Worm (Caenorhabditis elegans) whole organism, midembryonic: ENCODE results near the gene srsx-37.
"Not testable (repeated sequence)": the region's sequence is repeated elsewhere in the genome, so short reads cannot be mapped to it uniquely, and the experiment has no call there.

Source experiments
- T22C8.4 ChIP-seq: fragments of 200-800 bp; sonication (Bioruptor generic); IDR thresholded peaks from 2 replicates; pipeline ENCODE4 v1.3.6; 2022; ENCODE audit warnings: missing genetic modification characterization, missing compliant biosample characterization
- cog-1 ChIP-seq: sonication (generic microtip); optimal IDR thresholded peaks from 2 replicates; lab custom pipeline; 2016; ENCODE audit warnings: missing genetic modification characterization, missing compliant biosample characterization
- flt-1 ChIP-seq: fragments of 200-800 bp; sonication (Bioruptor generic); IDR thresholded peaks from 2 replicates; pipeline ENCODE4 v1.3.6; 2022; ENCODE audit warnings: missing genetic modification characterization, missing compliant biosample characterization
- klf-2 ChIP-seq: fragments of 200-800 bp; sonication (Bioruptor generic); conservative IDR thresholded peaks from 2 replicates; pipeline ENCODE4 v1.3.6; 2022; ENCODE audit warnings: missing genetic modification reagents, missing genetic modification characterization, missing compliant biosample characterization
- med-1 ChIP-seq: sonication (generic microtip); optimal IDR thresholded peaks from 2 replicates; lab custom pipeline; 2017; ENCODE audit warnings: missing genetic modification characterization, mild to moderate bottlenecking, missing compliant biosample characterization, antibody characterized with exemption, missing genetic modification reagents; ENCODE audit not compliant: insufficient read depth
- ref-1 ChIP-seq: fragments of 200-800 bp; sonication (Bioruptor generic); conservative IDR thresholded peaks from 2 replicates; pipeline ENCODE4 v1.3.6; 2022; ENCODE audit warnings: missing genetic modification reagents, missing genetic modification characterization, missing compliant biosample characterization
- tab-1 ChIP-seq: fragments of 200-800 bp; sonication (Bioruptor generic); IDR thresholded peaks from 2 replicates; pipeline ENCODE4 v1.3.6; 2022; ENCODE audit warnings: missing genetic modification characterization, missing compliant biosample characterization
- ztf-23 ChIP-seq: fragments of 200-800 bp; sonication (Bioruptor generic); IDR thresholded peaks from 2 replicates; pipeline ENCODE4 v1.3.6; 2022; ENCODE audit warnings: missing genetic modification reagents, missing genetic modification characterization, missing compliant biosample characterization
- ztf-29 ChIP-seq: fragments of 200-800 bp; sonication (Bioruptor generic); IDR thresholded peaks from 2 replicates; pipeline ENCODE4 v1.3.6; 2022; ENCODE audit warnings: missing genetic modification reagents, missing genetic modification characterization, missing compliant biosample characterization

The srsx-37 gene

DNA sequence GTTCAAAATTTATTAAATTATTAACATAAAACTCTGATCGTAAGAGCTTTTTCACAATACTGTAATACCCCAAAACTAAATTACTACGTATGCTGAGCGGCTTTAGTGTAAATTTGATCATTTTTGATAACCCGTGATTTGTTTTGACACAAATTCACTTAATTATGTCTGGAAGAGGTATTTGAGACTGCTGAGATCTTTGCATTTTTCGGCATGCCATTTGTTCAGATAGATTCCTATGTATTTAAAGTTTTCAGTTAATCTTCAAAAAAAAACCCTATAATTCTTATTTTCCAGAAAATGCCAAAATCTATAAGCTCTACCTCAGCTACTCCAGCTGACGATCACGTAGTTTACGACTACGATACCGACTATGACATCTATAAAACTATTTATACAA is 28.7 kb downstream of the srsx-37 start, which contains the start of gene srw-15:
srw-15 (plus strand) TSS at position 301 of the 400 bp plus-strand sequence.
- TF ChIP-seq tab-1 (GFP tag; lab: Robert Waterston, UW) (no peak), ref-1 (no peak), med-1 (GFP tag; lab: Kevin White, UChicago) (no peak), ztf-29 (GFP tag; lab: Robert Waterston, UW) (no peak)

DNA sequence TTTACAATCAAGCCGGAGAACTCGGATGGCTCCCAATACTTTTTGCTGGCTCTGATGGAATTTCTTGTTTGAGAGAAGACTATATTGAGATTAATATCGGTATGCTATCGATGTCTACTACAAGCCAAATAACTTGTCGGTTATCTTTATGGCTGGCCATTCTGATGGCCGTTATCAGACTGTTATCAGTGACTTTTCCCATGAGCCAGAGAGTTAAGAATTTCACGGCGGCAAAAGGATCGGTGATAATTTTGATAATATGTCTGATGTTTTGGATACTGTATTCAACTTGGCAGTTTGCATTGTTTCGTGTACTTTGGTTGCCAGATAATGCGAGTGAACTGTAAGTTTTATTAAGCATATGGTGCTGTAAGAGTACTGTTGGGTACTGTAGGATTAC is 32.7 kb downstream of the srsx-37 start:
- no peak for TF ChIP-seq cog-1
- no peak for TF ChIP-seq med-1 (GFP tag; lab: Kevin White, UChicago)
- no peak for TF ChIP-seq ref-1
- no peak for TF ChIP-seq flt-1 (GFP tag; lab: Robert Waterston, UW)
- no peak for TF ChIP-seq ztf-29 (GFP tag; lab: Robert Waterston, UW)
- no peak for TF ChIP-seq klf-2 (GFP tag; lab: Robert Waterston, UW)
- no peak for TF ChIP-seq tab-1 (GFP tag; lab: Robert Waterston, UW)
- TF ChIP-seq ztf-23 (GFP tag; lab: Robert Waterston, UW) = no peak
- no peak for TF ChIP-seq T22C8.4 (GFP tag; lab: Robert Waterston, UW)

DNA sequence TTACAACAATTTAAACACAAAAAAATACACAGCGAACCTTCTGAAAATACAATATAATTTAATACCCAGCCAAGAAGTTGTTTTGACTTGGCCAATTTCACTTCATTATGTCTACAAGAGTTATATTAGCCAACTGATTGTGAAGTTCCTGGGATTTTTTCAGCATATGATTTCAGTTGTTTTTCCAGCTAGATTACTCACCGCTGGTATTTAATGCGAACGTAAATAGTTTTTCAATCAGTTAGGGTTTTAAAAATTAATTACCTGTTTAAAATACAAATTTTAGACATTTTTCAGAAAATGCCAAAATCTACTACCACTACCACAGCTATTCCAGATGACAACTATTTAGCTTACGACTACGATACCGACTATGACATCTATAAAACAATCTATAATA is 33.3 kb downstream of the srsx-37 start, which contains the start of gene srw-14:
srw-14 (plus strand) TSS at position 301 of the 400 bp plus-strand sequence.
- TF ChIP-seq flt-1 (GFP tag; lab: Robert Waterston, UW) = no peak

DNA sequence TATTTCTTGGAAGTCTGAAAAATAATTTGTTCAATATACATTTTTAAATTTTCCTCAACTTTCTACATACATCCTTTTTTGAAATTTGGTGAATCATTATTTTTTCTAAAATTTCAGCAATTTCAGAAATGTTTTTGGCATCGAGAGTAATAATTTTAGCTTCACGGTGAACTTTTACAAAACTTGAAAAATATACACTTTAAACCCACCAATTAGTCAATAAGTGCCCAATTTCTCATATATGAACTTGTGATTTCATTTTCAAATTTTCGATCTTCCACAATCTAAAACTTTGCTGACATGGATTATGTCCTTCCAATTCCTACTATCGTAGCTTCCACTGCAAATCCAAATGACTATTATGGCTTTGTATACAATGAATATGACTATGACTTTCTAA is 35.3 kb downstream of the srsx-37 start, which contains the start of gene srw-24:
srw-24 (plus strand) TSS at position 301 of the 400 bp plus-strand sequence.
- no peak for TF ChIP-seq ztf-23 (GFP tag; lab: Robert Waterston, UW)
- TF ChIP-seq tab-1 (GFP tag; lab: Robert Waterston, UW) = no peak

DNA sequence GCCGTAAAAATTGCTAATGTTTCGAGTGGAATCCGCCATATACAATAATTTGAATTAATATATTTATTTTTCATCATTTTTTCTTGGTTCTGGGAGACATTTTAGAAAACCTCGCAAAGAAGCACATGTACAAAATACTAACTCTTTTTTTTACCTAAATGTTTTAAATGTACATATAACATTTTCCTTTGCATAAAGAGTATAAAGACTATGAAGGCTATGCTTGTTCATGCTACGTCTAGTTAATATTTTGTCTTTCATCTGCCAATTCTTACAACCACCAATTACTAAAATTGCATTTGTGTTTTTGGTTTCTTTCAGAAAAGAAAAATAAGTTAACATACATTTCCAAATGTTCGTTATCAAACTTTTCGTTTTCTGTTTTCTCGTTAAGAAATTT is 37.6 kb downstream of the srsx-37 start, which contains the start of gene irld-25:
irld-25 (plus strand) TSS at position 301 of the 400 bp plus-strand sequence.
- no peak for TF ChIP-seq flt-1 (GFP tag; lab: Robert Waterston, UW)
- no peak for TF ChIP-seq T22C8.4 (GFP tag; lab: Robert Waterston, UW)
- no peak for TF ChIP-seq cog-1
- TF ChIP-seq ztf-29 (GFP tag; lab: Robert Waterston, UW) = no peak
- no peak for TF ChIP-seq tab-1 (GFP tag; lab: Robert Waterston, UW)
- no peak for TF ChIP-seq ref-1
- TF ChIP-seq med-1 (GFP tag; lab: Kevin White, UChicago) = no peak

DNA sequence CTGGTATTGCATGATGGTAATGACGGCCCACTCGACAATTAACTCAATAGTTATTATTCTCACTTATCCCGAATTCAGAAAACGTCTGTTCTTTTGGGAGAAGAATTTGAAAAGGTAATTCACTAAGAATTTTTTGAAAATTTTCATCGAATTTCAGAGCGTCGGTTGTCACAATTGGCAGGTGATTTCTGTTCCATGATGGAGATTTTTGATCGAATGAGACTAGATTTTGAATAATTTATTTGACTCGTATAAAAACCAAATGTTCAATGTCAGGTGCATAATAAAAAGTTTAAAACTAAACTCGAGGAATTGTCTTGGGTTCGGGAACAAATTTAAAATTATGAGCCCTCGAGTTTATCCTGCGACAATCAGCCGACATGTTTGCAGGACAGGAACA is 42.2 kb downstream of the srsx-37 start, which contains the start of gene sri-25:
sri-25 (plus strand) TSS at position 301 of the 400 bp plus-strand sequence.
- TF ChIP-seq med-1 (GFP tag; lab: Kevin White, UChicago) (no peak), cog-1 (no peak), ztf-23 (GFP tag; lab: Robert Waterston, UW) (no peak), flt-1 (GFP tag; lab: Robert Waterston, UW) (no peak), tab-1 (GFP tag; lab: Robert Waterston, UW) (no peak), klf-2 (GFP tag; lab: Robert Waterston, UW) (no peak), T22C8.4 (GFP tag; lab: Robert Waterston, UW) (no peak), ref-1 (no peak), ztf-29 (GFP tag; lab: Robert Waterston, UW) (no peak)

DNA sequence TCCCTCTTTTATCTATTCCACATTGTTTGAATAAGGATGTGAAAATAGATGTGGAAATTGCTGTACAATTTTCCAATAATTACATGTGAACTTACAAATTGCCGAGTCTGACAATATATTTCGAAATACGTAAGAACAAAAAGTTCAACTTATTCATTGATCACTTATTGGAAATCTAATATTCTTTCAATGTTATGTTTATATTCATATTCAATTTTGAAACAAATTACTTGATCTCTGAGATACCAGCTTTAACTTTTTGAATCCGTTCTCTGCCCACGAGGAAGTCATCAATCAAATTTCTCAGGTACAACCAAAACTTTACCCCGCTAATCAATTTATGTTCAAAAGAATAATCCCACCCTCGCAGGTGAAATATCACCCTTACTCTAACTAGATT is 43.8 kb downstream of the srsx-37 start, which contains the start of gene sri-26:
sri-26 (plus strand) TSS at position 301 of the 400 bp plus-strand sequence.
- TF ChIP-seq ref-1; T22C8.4 (GFP tag; lab: Robert Waterston, UW); klf-2 (GFP tag; lab: Robert Waterston, UW): not testable (repeated sequence)

DNA sequence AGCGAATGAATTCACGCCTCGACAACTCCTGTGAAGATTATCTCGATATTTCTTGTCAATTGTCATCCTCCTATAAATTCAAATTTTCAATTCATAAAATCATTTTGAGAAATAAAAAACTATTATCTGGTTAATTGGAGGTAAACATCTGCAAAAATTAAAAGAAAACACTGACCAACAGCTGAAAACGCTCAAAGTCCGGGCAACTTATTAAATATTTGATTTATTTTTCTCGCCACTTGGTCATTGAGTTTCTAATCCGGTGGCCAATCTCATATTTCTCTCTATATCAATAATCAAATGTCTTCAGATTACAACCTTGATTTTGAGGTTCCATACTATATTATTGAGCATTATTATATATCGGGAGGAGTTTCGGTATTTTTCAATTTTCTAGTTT is 47.1 kb downstream of the srsx-37 start, which contains the start of gene sri-24:
sri-24 (plus strand) TSS at position 301 of the 400 bp plus-strand sequence.
- TF ChIP-seq tab-1 (GFP tag; lab: Robert Waterston, UW); flt-1 (GFP tag; lab: Robert Waterston, UW); ref-1: not testable (repeated sequence)

DNA sequence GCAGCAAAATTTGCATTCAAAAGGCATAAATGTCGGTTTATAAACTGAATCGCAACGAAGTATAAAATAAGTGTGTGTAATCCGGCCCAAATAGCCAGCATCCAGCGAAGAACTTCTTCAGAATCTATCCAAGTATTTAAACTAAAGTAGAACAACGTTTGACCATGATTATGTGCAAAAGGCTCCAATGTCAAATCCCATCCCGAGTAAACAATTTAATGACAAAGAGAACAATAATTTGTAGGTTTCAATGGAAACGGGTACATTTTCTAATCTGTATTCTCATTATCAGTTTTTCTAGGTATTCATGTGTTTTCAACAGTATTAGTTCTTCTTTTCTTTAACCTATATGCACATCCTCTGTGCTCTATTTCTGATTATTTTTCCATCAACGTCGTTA is 51.3 kb downstream of the srsx-37 start, which contains the start of gene C41G6.12:
C41G6.12 (minus strand) TSS at position 101 of the 400 bp plus-strand sequence.
- not testable (repeated sequence) for TF ChIP-seq T22C8.4 (GFP tag; lab: Robert Waterston, UW); klf-2 (GFP tag; lab: Robert Waterston, UW); cog-1
